Fruit fly (Drosophila melanogaster) whole organism, embryonic: ENCODE results near the gene RpS14a.
A peak's percentile ranks its signal among the peaks of the same experiment; 100 is the strongest.

Experiments
- Adf1 ChIP-seq: fragments of 200-800 bp; sonication (Bioruptor generic); IDR thresholded peaks from 2 replicates; pipeline ENCODE4 v1.3.6; 2022; ENCODE audit warnings: missing biosample characterization, missing genetic modification characterization
- Asciz ChIP-seq: fragments of 200-800 bp; sonication (Bioruptor generic); optimal IDR thresholded peaks from 2 replicates; lab custom pipeline; 2017; ENCODE audit warnings: missing biosample characterization, mild to moderate bottlenecking, missing genetic modification characterization, missing genetic modification reagents
- B-H1 ChIP-seq: fragments of 200-800 bp; sonication (Bioruptor generic); IDR thresholded peaks from 3 replicates; pipeline ENCODE4 v1.3.6; 2022; ENCODE audit warnings: missing biosample characterization, missing genetic modification characterization
- CG12155 ChIP-seq: fragments of 200-800 bp; sonication (Bioruptor generic); optimal IDR thresholded peaks from 3 replicates; lab custom pipeline; 2016; ENCODE audit warnings: missing biosample characterization, missing genetic modification characterization
- CG12659 ChIP-seq: fragments of 200-800 bp; sonication (Bioruptor generic); optimal IDR thresholded peaks from 3 replicates; lab custom pipeline; 2017; ENCODE audit warnings: mild to moderate bottlenecking, missing biosample characterization, missing genetic modification reagents, missing genetic modification characterization
- CG12744 ChIP-seq: fragments of 200-800 bp; sonication (Bioruptor generic); optimal IDR thresholded peaks from 2 replicates; lab custom pipeline; 2016; ENCODE audit warnings: missing biosample characterization, missing genetic modification characterization
- CG13123 ChIP-seq: fragments of 200-800 bp; sonication (Bioruptor generic); optimal IDR thresholded peaks from 2 replicates; lab custom pipeline; 2016; ENCODE audit warnings: missing biosample characterization, missing genetic modification characterization
- CG13296 ChIP-seq: fragments of 200-800 bp; sonication (Bioruptor generic); optimal IDR thresholded peaks from 3 replicates; lab custom pipeline; 2018; ENCODE audit warnings: missing biosample characterization, mild to moderate bottlenecking, missing genetic modification characterization
- CG1602 ChIP-seq: fragments of 200-800 bp; sonication (Bioruptor generic); optimal IDR thresholded peaks from 3 replicates; lab custom pipeline; 2016; ENCODE audit warnings: missing biosample characterization, missing genetic modification characterization
- CG16815 ChIP-seq: fragments of 200-800 bp; sonication (Bioruptor generic); optimal IDR thresholded peaks from 3 replicates; lab custom pipeline; 2017; ENCODE audit warnings: missing biosample characterization, mild to moderate bottlenecking, missing genetic modification characterization
- CG17568 ChIP-seq: fragments of 200-800 bp; sonication (Bioruptor generic); optimal IDR thresholded peaks from 2 replicates; lab custom pipeline; 2018; ENCODE audit warnings: missing biosample characterization, mild to moderate bottlenecking, missing genetic modification characterization, moderate library complexity
- CG1792 ChIP-seq: fragments of 200-800 bp; sonication (Bioruptor generic); optimal IDR thresholded peaks from 2 replicates; lab custom pipeline; 2016; ENCODE audit warnings: missing biosample characterization, missing genetic modification characterization
- CG2120 ChIP-seq: fragments of 200-800 bp; sonication (Bioruptor generic); optimal IDR thresholded peaks from 3 replicates; lab custom pipeline; 2016; ENCODE audit warnings: missing biosample characterization, missing genetic modification characterization
- CG30403 ChIP-seq: fragments of 200-800 bp; sonication (Bioruptor generic); optimal IDR thresholded peaks from 3 replicates; lab custom pipeline; 2016; ENCODE audit warnings: missing biosample characterization, missing genetic modification characterization
- CG31441 ChIP-seq: fragments of 200-800 bp; sonication (Bioruptor generic); IDR thresholded peaks from 2 replicates; pipeline ENCODE4 v1.3.6; 2022; ENCODE audit warnings: missing biosample characterization, missing genetic modification characterization
- CG43689 ChIP-seq: fragments of 200-800 bp; sonication (Bioruptor generic); IDR thresholded peaks from 2 replicates; pipeline ENCODE4 v1.3.6; 2022; ENCODE audit warnings: missing biosample characterization, missing genetic modification characterization
- CG5953 ChIP-seq: fragments of 200-800 bp; sonication (Bioruptor generic); IDR thresholded peaks from 2 replicates; pipeline ENCODE4 v1.3.6; 2022; ENCODE audit warnings: missing biosample characterization, missing genetic modification characterization
- CG6654 ChIP-seq: fragments of 200-800 bp; sonication (Bioruptor generic); optimal IDR thresholded peaks from 2 replicates; lab custom pipeline; 2017; ENCODE audit warnings: missing biosample characterization, mild to moderate bottlenecking, missing genetic modification characterization
- CG8765 ChIP-seq: fragments of 200-800 bp; sonication (Bioruptor generic); IDR thresholded peaks from 2 replicates; pipeline ENCODE4 v1.3.6; 2022; ENCODE audit warnings: missing biosample characterization, missing genetic modification characterization
- CG8924 ChIP-seq: fragments of 200-800 bp; optimal IDR thresholded peaks from 3 replicates; lab custom pipeline; 2019; ENCODE audit warnings: missing biosample characterization, mild to moderate bottlenecking, missing genetic modification characterization, moderate library complexity
- CTCF ChIP-seq: fragments of 200-800 bp; sonication (Bioruptor generic); optimal IDR thresholded peaks from 2 replicates; lab custom pipeline; 2017; ENCODE audit warnings: missing biosample characterization, mild to moderate bottlenecking, missing genetic modification characterization, moderate library complexity
- Dp ChIP-seq: fragments of 200-800 bp; sonication (Bioruptor generic); optimal IDR thresholded peaks from 2 replicates; lab custom pipeline; 2018; ENCODE audit warnings: missing biosample characterization, mild to moderate bottlenecking, missing genetic modification characterization, moderate library complexity
- Ets65A ChIP-seq: fragments of 200-800 bp; sonication (Bioruptor generic); peaks from one replicate; lab custom pipeline; 2016; ENCODE audit warnings: missing biosample characterization, missing genetic modification characterization
- Lhr ChIP-seq: fragments of 200-800 bp; sonication (Bioruptor generic); optimal IDR thresholded peaks from 3 replicates; lab custom pipeline; 2017; ENCODE audit warnings: mild to moderate bottlenecking, missing biosample characterization, missing genetic modification reagents, missing genetic modification characterization
- Lpt ChIP-seq: fragments of >200 bp; optimal IDR thresholded peaks from 2 replicates; lab custom pipeline; 2018; ENCODE audit warnings: missing biosample characterization, missing genetic modification characterization
- Nf-YB ChIP-seq: fragments of 200-800 bp; sonication (Bioruptor generic); optimal IDR thresholded peaks from 3 replicates; lab custom pipeline; 2019; ENCODE audit warnings: missing biosample characterization, mild to moderate bottlenecking, missing genetic modification characterization, moderate library complexity
- Sry-β ChIP-seq: fragments of 200-800 bp; sonication (Bioruptor generic); optimal IDR thresholded peaks from 2 replicates; lab custom pipeline; 2018; ENCODE audit warnings: missing biosample characterization, mild to moderate bottlenecking, missing genetic modification characterization, moderate library complexity
- Sry-δ ChIP-seq: fragments of 200-800 bp; sonication (Bioruptor generic); optimal IDR thresholded peaks from 2 replicates; lab custom pipeline; 2016; ENCODE audit warnings: missing biosample characterization, missing genetic modification characterization
- Ssrp ChIP-seq: fragments of 200-800 bp; sonication (Bioruptor generic); optimal IDR thresholded peaks from 2 replicates; lab custom pipeline; 2018; ENCODE audit warnings: missing biosample characterization, mild to moderate bottlenecking, missing genetic modification characterization, moderate library complexity
- Xbp1 ChIP-seq: fragments of 200-800 bp; sonication (Bioruptor generic); optimal IDR thresholded peaks from 3 replicates; lab custom pipeline; 2016; ENCODE audit warnings: missing biosample characterization, mild to moderate bottlenecking, missing genetic modification characterization
- aop ChIP-seq: fragments of 200-800 bp; sonication (Bioruptor generic); IDR thresholded peaks from 2 replicates; pipeline ENCODE4 v1.3.6; 2022; ENCODE audit warnings: missing biosample characterization, missing genetic modification characterization
- ap ChIP-seq: fragments of 200-800 bp; sonication (Bioruptor generic); IDR thresholded peaks from 2 replicates; pipeline ENCODE4 v1.3.6; 2022; ENCODE audit warnings: missing biosample characterization, missing genetic modification characterization
- bab2 ChIP-seq: fragments of 200-800 bp; sonication (Bioruptor generic); optimal IDR thresholded peaks from 2 replicates; lab custom pipeline; 2016; ENCODE audit warnings: missing biosample characterization, missing genetic modification characterization
- cg ChIP-seq: fragments of 200-800 bp; sonication (Bioruptor generic); optimal IDR thresholded peaks from 3 replicates; lab custom pipeline; 2019; ENCODE audit warnings: missing biosample characterization, mild to moderate bottlenecking, missing genetic modification characterization, moderate library complexity
- chm ChIP-seq: fragments of 200-800 bp; sonication (Bioruptor generic); IDR thresholded peaks from 2 replicates; pipeline ENCODE4 v1.3.6; 2022; ENCODE audit warnings: missing biosample characterization, missing genetic modification characterization
- ci ChIP-seq: fragments of 200-800 bp; sonication (Bioruptor generic); IDR thresholded peaks from 3 replicates; pipeline ENCODE4 v1.3.6; 2022; ENCODE audit warnings: missing biosample characterization, missing genetic modification characterization
- crol ChIP-seq: fragments of 200-800 bp; sonication (Bioruptor generic); IDR thresholded peaks from 2 replicates; pipeline ENCODE4 v1.3.6; 2022; ENCODE audit warnings: missing biosample characterization, missing genetic modification characterization
- dimm ChIP-seq: fragments of 200-800 bp; sonication (Bioruptor generic); IDR thresholded peaks from 2 replicates; pipeline ENCODE4 v1.3.6; 2022; ENCODE audit warnings: missing biosample characterization, missing genetic modification characterization
- dmrt11E ChIP-seq: fragments of 200-800 bp; sonication (Bioruptor generic); optimal IDR thresholded peaks from 3 replicates; lab custom pipeline; 2018; ENCODE audit warnings: missing biosample characterization, mild to moderate bottlenecking, missing genetic modification characterization, moderate library complexity
- dpn ChIP-seq, 2 experiments: fragments of 200-800 bp; sonication (Bioruptor generic); optimal IDR thresholded peaks; 3 replicates each; lab custom pipeline; 2016; ENCODE audit warnings: missing biosample characterization in 2 of 2, missing genetic modification characterization in 2 of 2
- eve ChIP-seq, 2 experiments: fragments of >200 bp; optimal IDR thresholded peaks; 2 replicates each; lab custom pipeline; 2017; ENCODE audit warnings: missing biosample characterization in 2 of 2, missing genetic modification characterization in 2 of 2
- fd102C ChIP-seq: fragments of 200-800 bp; sonication (Bioruptor generic); optimal IDR thresholded peaks from 2 replicates; lab custom pipeline; 2018; ENCODE audit warnings: missing biosample characterization, mild to moderate bottlenecking, missing genetic modification characterization, moderate library complexity
- fd64A ChIP-seq: fragments of 200-800 bp; sonication (Bioruptor generic); optimal IDR thresholded peaks from 3 replicates; lab custom pipeline; 2018; ENCODE audit warnings: missing biosample characterization, mild to moderate bottlenecking, missing genetic modification characterization
- gsb-n ChIP-seq: fragments of 200-800 bp; sonication (Bioruptor generic); optimal IDR thresholded peaks from 3 replicates; lab custom pipeline; 2018; ENCODE audit warnings: missing biosample characterization, mild to moderate bottlenecking, missing genetic modification characterization
- h ChIP-seq: fragments of >200 bp; optimal IDR thresholded peaks from 2 replicates; lab custom pipeline; 2017
- ranshi ChIP-seq: fragments of 200-800 bp; sonication (Bioruptor generic); IDR thresholded peaks from 2 replicates; pipeline ENCODE4 v1.3.6; 2022; ENCODE audit warnings: missing biosample characterization, missing genetic modification characterization
- sr ChIP-seq: fragments of 200-800 bp; sonication (Bioruptor generic); IDR thresholded peaks from 3 replicates; pipeline ENCODE4 v1.3.6; 2022; ENCODE audit warnings: missing biosample characterization, missing genetic modification characterization
- tio ChIP-seq: fragments of 200-800 bp; sonication (Bioruptor generic); optimal IDR thresholded peaks from 2 replicates; lab custom pipeline; 2017; ENCODE audit warnings: missing biosample characterization, missing genetic modification characterization, inconsistent platforms
- trem ChIP-seq: fragments of 200-800 bp; optimal IDR thresholded peaks from 3 replicates; lab custom pipeline; 2019; ENCODE audit warnings: missing biosample characterization, mild to moderate bottlenecking, missing genetic modification characterization, moderate library complexity
- tup ChIP-seq: fragments of 200-800 bp; sonication (Bioruptor generic); optimal IDR thresholded peaks from 2 replicates; lab custom pipeline; 2016; ENCODE audit warnings: missing biosample characterization, mild to moderate bottlenecking, missing genetic modification characterization, moderate library complexity
- unpg ChIP-seq: fragments of 200-800 bp; sonication (Bioruptor generic); optimal IDR thresholded peaks from 3 replicates; lab custom pipeline; 2018; ENCODE audit warnings: missing biosample characterization, mild to moderate bottlenecking, missing genetic modification characterization, moderate library complexity

The RpS14a gene

DNA sequence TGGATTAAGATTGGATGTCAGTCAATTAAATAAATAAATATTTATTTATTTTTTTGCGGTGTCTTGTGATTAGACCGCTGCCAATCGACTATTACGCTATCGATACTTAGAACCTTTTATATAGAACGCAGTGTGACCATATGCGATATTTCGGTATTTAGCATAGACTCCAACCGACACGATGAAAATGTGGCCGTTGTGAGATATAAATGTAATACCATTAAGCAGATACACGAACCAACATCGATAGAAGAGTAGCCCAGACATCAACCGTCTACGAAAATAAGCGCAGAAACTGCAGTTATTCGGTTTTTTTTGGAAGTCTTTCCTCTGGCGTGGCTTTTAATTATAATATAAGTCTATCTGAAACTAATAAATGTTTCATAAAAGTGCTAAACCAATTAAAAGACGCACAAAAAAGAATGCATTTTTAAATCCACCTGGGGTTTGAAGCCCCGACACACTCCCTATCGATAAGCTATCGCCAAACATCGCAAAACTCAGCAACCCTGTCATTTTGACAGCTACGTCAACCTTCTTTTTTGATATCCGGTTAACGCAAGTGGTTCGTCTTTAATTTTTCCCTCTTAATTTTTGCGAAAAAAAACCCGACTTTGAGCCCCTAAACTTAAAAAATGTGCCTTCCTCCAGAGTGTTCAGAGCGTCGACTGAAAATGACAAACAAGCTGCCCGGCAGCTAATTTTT lies at the start of gene RpS14a, which contains the start of gene Dhdds (continued):
- TF ChIP-seq chm (GFP tag; lab: Robert Waterston, UW) (no peak; the same call in 1 of the 2 replicates), ranshi (GFP tag; lab: Robert Waterston, UW) (peak; percentile 8; the same call in 1 of the 2 replicates), CTCF (GFP tag; lab: Kevin White, UChicago) (peak; percentile 37), bab2 (GFP tag; lab: Kevin White, UChicago) (no peak), Sry-δ (GFP tag; lab: Kevin White, UChicago) (peak; percentile 77), CG17568 (GFP tag; lab: Kevin White, UChicago) (peak; percentile 78), unpg (GFP tag; lab: Kevin White, UChicago) (peak; percentile 50), Xbp1 (GFP tag; lab: Kevin White, UChicago) (peak; percentile 47), CG1792 (GFP tag; lab: Kevin White, UChicago) (no peak), CG13123 (no peak), CG12659 (GFP tag; lab: Kevin White, UChicago) (peak; percentile 86), eve (GFP tag; optimal IDR thresholded peaks at IDR 0.05; lab: Kevin White, UChicago) (no peak), Lpt (no peak), sr (GFP tag; lab: Robert Waterston, UW) (no peak), CG8765 (no peak), CG13296 (GFP tag; lab: Kevin White, UChicago) (peak; percentile 67), CG6654 (GFP tag; lab: Kevin White, UChicago) (peak; percentile 8), CG43689 (no peak), CG1602 (GFP tag; lab: Kevin White, UChicago) (no peak), Ssrp (tag; lab: Kevin White, UChicago) (no peak), dmrt11E (tag; lab: Kevin White, UChicago) (peak; percentile 54), tio (GFP tag; lab: Kevin White, UChicago) (no peak), CG16815 (GFP tag; lab: Kevin White, UChicago) (peak; percentile 29), Dp (peak; percentile 54), dimm (GFP tag; lab: Robert Waterston, UW) (no peak), cg (GFP tag; lab: Kevin White, UChicago) (no peak), CG12744 (GFP tag; lab: Kevin White, UChicago) (no peak), gsb-n (tag; lab: Kevin White, UChicago) (peak; percentile 57), ci (GFP tag; lab: Robert Waterston, UW) (peak; percentile 75), CG8924 (tag; lab: Kevin White, UChicago) (peak; percentile 49), ap (GFP tag; lab: Robert Waterston, UW) (no peak), CG5953 (GFP tag; lab: Robert Waterston, UW) (no peak), Adf1 (GFP tag; lab: Robert Waterston, UW) (no peak), fd64A (GFP tag; lab: Kevin White, UChicago) (peak; percentile 12), CG30403 (GFP tag; lab: Kevin White, UChicago) (peak; percentile 61), h (lab: Kevin White, UChicago) (no peak), trem (tag; lab: Kevin White, UChicago) (peak; percentile 74), CG2120 (peak; percentile 25), dpn (GFP tag; optimal IDR thresholded peaks at IDR 0.05; lab: Kevin White, UChicago) (peak; percentile 33 to 59), Asciz (GFP tag; lab: Kevin White, UChicago) (peak; percentile 43), fd102C (GFP tag; lab: Kevin White, UChicago) (no peak), Nf-YB (GFP tag; lab: Kevin White, UChicago) (peak; percentile 18), Ets65A (peak; percentile 96), CG12155 (GFP tag; lab: Kevin White, UChicago) (peak; percentile 38), Sry-β (no peak), Lhr (GFP tag; lab: Kevin White, UChicago) (peak; percentile 90), B-H1 (GFP tag; lab: Robert Waterston, UW) (no peak; the same call in 2 of the 3 replicates), tup (GFP tag; lab: Kevin White, UChicago) (peak; percentile 27), CG31441 (GFP tag; lab: Robert Waterston, UW) (peak; percentile 69; the same call in 1 of the 2 replicates), crol (no peak), aop (no peak)
